Fruit fly (Drosophila melanogaster): Measurements from ENCODE around the gene Xpac.

Gene Xpac

dm6 chrX:4116834-4117736 is 13.1 kb upstream of the Xpac start, which contains the start of the genes tyf and Tip60 (continued):
- TF ChIP-seq CG17802 (tag; optimal IDR thresholded peaks at IDR 0.05) (no peak), knrl (GFP tag; IDR thresholded peaks at IDR 0.05; ENCODE audit: partially characterized antibody) (peak; percentile 39), CG7987 (GFP tag; optimal IDR thresholded peaks at IDR 0.05) (no peak), CG9609 (GFP tag; optimal IDR thresholded peaks at IDR 0.05) (peak; percentile 13), CG9215 (GFP tag; IDR thresholded peaks at IDR 0.05) (no peak), sna (GFP tag; IDR thresholded peaks at IDR 0.05; ENCODE audit: partially characterized antibody) (0 out of 2 replicates have a peak, but pooled peaks have one; percentile 27), wek (GFP tag; optimal IDR thresholded peaks at IDR 0.05) (no peak), Oaz (GFP tag; IDR thresholded peaks at IDR 0.05) (no peak), dm (GFP tag; optimal IDR thresholded peaks at IDR 0.05) (peak; percentile 29), mirr (GFP tag; optimal IDR thresholded peaks at IDR 0.05) (no peak), NfI (GFP tag; optimal IDR thresholded peaks at IDR 0.05) (peak; percentile 23), MESR4 (GFP tag; optimal IDR thresholded peaks at IDR 0.05) (peak; percentile 87), CG32767 (GFP tag; IDR thresholded peaks at IDR 0.05) (0 out of 2 replicates have a peak, but pooled peaks have one; percentile 32), Optix (GFP tag; IDR thresholded peaks at IDR 0.05) (no peak), Bteb2 (GFP tag; optimal IDR thresholded peaks at IDR 0.05) (no peak), esg (GFP tag; conservative IDR thresholded peaks at IDR 0.05) (no peak), CG4424 (GFP tag; optimal IDR thresholded peaks at IDR 0.05) (no peak), btn (GFP tag; optimal IDR thresholded peaks at IDR 0.05) (no peak), Bgb (GFP tag; IDR thresholded peaks at IDR 0.05; ENCODE audit: partially characterized antibody) (peak; percentile 72), br (optimal IDR thresholded peaks at IDR 0.05) (no peak), nmo (GFP tag; optimal IDR thresholded peaks at IDR 0.05) (peak; percentile 19), disco-r (GFP tag; optimal IDR thresholded peaks at IDR 0.05) (no peak), Scr (GFP tag; IDR thresholded peaks at IDR 0.05; ENCODE audit: partially characterized antibody) (peak; percentile 47), cad (GFP tag; optimal IDR thresholded peaks at IDR 0.05) (no peak), HLH4C (GFP tag; IDR thresholded peaks at IDR 0.05; ENCODE audit: partially characterized antibody) (peak; percentile 67), CG13894 (tag; optimal IDR thresholded peaks at IDR 0.05) (no peak), Hr78 (GFP tag; optimal IDR thresholded peaks at IDR 0.05) (peak in 1 of 2 experiments; percentile 29), CG2120 (GFP tag; optimal IDR thresholded peaks at IDR 0.05) (peak; percentile 56), amos (GFP tag; IDR thresholded peaks at IDR 0.05; ENCODE audit: partially characterized antibody) (peak; percentile 71), CHES-1-like (GFP tag; optimal IDR thresholded peaks at IDR 0.05) (peak; percentile 40), CG3847 (GFP tag; IDR thresholded peaks at IDR 0.05) (peak; percentile 53), CG4617 (GFP tag; optimal IDR thresholded peaks at IDR 0.05; ENCODE audit: borderline replicate concordance) (peak; percentile 65), Hey (tag; optimal IDR thresholded peaks at IDR 0.05) (no peak), CG3995 (GFP tag; optimal IDR thresholded peaks at IDR 0.05) (no peak), CG12769 (tag; optimal IDR thresholded peaks at IDR 0.05) (no peak), CG8765 (GFP tag; IDR thresholded peaks at IDR 0.05) (no peak), Lpt (GFP tag; optimal IDR thresholded peaks at IDR 0.05) (no peak), Hmx (GFP tag; optimal IDR thresholded peaks at IDR 0.05) (no peak), vfl (GFP tag; optimal IDR thresholded peaks at IDR 0.05) (peak; percentile 12), Awh (GFP tag; IDR thresholded peaks at IDR 0.05) (no peak), CG16813 (GFP tag; IDR thresholded peaks at IDR 0.05; ENCODE audit: partially characterized antibody) (peak; percentile 61), CG4282 (GFP tag; optimal IDR thresholded peaks at IDR 0.05) (no peak), ATbp (GFP tag; optimal IDR thresholded peaks at IDR 0.05) (no peak), CG13287 (GFP tag; IDR thresholded peaks at IDR 0.05; ENCODE audit: partially characterized antibody) (peak; percentile 52), CG9797 (GFP tag; optimal IDR thresholded peaks at IDR 0.05) (peak; percentile 36), CG8359 (GFP tag; optimal IDR thresholded peaks at IDR 0.05; ENCODE audit: borderline replicate concordance) (no peak), bbx (GFP tag; IDR thresholded peaks at IDR 0.05; ENCODE audit: partially characterized antibody) (peak; percentile 58; the same call in 1 of the 2 replicates), sens (GFP tag) (peak; percentile 78)

All from whole organism, embryonic.